Fruit fly (Drosophila melanogaster): Measurements from ENCODE around the gene Fadd.
A peak's percentile ranks its signal among the peaks of the same experiment; 100 is the strongest.

The Fadd gene

dm6 chr3R:22034160-22034742 is at the start of gene Fadd, which contains the start of the genes CG45099, CG6015 and pit (continued):
- TF ChIP-seq CG1529 (GFP tag; optimal IDR thresholded peaks at IDR 0.05) (no peak), Hsf (GFP tag; optimal IDR thresholded peaks at IDR 0.05) (no peak), zfh1 (GFP tag; IDR thresholded peaks at IDR 0.05) (no peak), ara (GFP tag; IDR thresholded peaks at IDR 0.05) (no peak), Lhr (GFP tag; optimal IDR thresholded peaks at IDR 0.05) (no peak), insv (GFP tag; optimal IDR thresholded peaks at IDR 0.05) (peak in 1 of 2 experiments; percentile 17), pfk (GFP tag; optimal IDR thresholded peaks at IDR 0.05) (no peak), grau (tag; optimal IDR thresholded peaks at IDR 0.05) (no peak), CG14050 (GFP tag; IDR thresholded peaks at IDR 0.05) (no peak), amos (GFP tag; IDR thresholded peaks at IDR 0.05; ENCODE audit: partially characterized antibody) (peak; percentile 59; the same call in 1 of the 2 replicates), Hmr (GFP tag; optimal IDR thresholded peaks at IDR 0.05) (no peak), ab (GFP tag; optimal IDR thresholded peaks at IDR 0.05) (no peak), vnd (GFP tag; IDR thresholded peaks at IDR 0.05; ENCODE audit: partially characterized antibody) (peak; percentile 51; the same call in 1 of the 3 replicates), lilli (GFP tag; optimal IDR thresholded peaks at IDR 0.05) (no peak), CG8765 (GFP tag; IDR thresholded peaks at IDR 0.05) (no peak), CG14667 (GFP tag; IDR thresholded peaks at IDR 0.05) (no peak), fd96Cb (tag; optimal IDR thresholded peaks at IDR 0.05) (no peak), CG12219 (GFP tag; optimal IDR thresholded peaks at IDR 0.05) (no peak), tgo (GFP tag; IDR thresholded peaks at IDR 0.05) (no peak), CG15479 (GFP tag; optimal IDR thresholded peaks at IDR 0.05) (peak; percentile 31), Mrtf (GFP tag; IDR thresholded peaks at IDR 0.05) (no peak), tx (GFP tag; optimal IDR thresholded peaks at IDR 0.05) (no peak), CG6683 (GFP tag; optimal IDR thresholded peaks at IDR 0.05) (no peak), CG2202 (tag; optimal IDR thresholded peaks at IDR 0.05) (no peak), CG6791 (GFP tag; IDR thresholded peaks at IDR 0.05; ENCODE audit: partially characterized antibody) (peak; percentile 56; the same call in 2 of the 3 replicates), gcm (GFP tag; optimal IDR thresholded peaks at IDR 0.05) (no peak), h (optimal IDR thresholded peaks at IDR 0.05) (no peak), CG16815 (GFP tag; optimal IDR thresholded peaks at IDR 0.05) (no peak), row (GFP tag; IDR thresholded peaks at IDR 0.05) (peak; percentile 48), Dip2 (GFP tag; IDR thresholded peaks at IDR 0.05) (no peak), hth (optimal IDR thresholded peaks at IDR 0.05) (no peak), mirr (GFP tag; optimal IDR thresholded peaks at IDR 0.05) (no peak), cwo (GFP tag; optimal IDR thresholded peaks at IDR 0.05) (no peak), HLH4C (GFP tag; IDR thresholded peaks at IDR 0.05; ENCODE audit: partially characterized antibody) (peak; percentile 74), ash1 (GFP tag; optimal IDR thresholded peaks at IDR 0.05) (no peak), CG3163 (GFP tag; optimal IDR thresholded peaks at IDR 0.05) (no peak), lbe (GFP tag; optimal IDR thresholded peaks at IDR 0.05) (no peak), Sox100B (GFP tag; optimal IDR thresholded peaks at IDR 0.05) (no peak), Opbp (GFP tag; IDR thresholded peaks at IDR 0.05; ENCODE audit: partially characterized antibody) (0 out of 3 replicates have a peak, but pooled peaks have one; percentile 45), org-1 (GFP tag; optimal IDR thresholded peaks at IDR 0.05) (no peak), CG11504 (tag; optimal IDR thresholded peaks at IDR 0.05) (no peak), kay (GFP tag; optimal IDR thresholded peaks at IDR 0.05) (peak; percentile 53), Side (GFP tag; optimal IDR thresholded peaks at IDR 0.05) (no peak), Ets97D (GFP tag; optimal IDR thresholded peaks at IDR 0.05) (peak; percentile 63), mam (GFP tag; optimal IDR thresholded peaks at IDR 0.05) (no peak), Scr (GFP tag; IDR thresholded peaks at IDR 0.05; ENCODE audit: partially characterized antibody) (peak; percentile 71), kni (GFP tag; optimal IDR thresholded peaks at IDR 0.05) (no peak), bab2 (GFP tag; optimal IDR thresholded peaks at IDR 0.05) (no peak), Gsc (GFP tag; IDR thresholded peaks at IDR 0.05) (no peak), CG11398 (GFP tag; optimal IDR thresholded peaks at IDR 0.05) (no peak), fd3F (GFP tag; optimal IDR thresholded peaks at IDR 0.05) (no peak)

Measured in whole organism, embryonic.